Worm (Caenorhabditis elegans): Measurements from ENCODE around the gene sid-1.

DNA sequence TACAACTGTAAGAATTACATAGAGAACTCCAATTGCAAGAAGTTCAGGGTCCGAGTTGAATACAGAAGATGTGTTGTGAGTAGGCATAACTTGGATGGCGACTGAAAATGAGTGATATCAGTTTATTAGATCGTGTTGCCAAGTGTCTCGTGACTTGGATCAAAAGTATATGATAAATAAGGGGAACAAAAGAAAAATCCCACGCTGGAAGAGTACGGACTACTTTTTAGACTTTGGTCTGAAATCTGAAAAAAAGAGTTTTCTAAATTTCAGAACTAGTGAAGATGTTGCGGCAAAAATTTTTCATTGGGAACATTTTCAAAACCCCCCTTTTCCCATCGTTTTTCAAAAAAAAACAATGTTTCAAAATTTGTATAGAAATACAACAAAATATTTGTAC lies 49.8 kb downstream of the sid-1 start, which contains the start of gene srt-64:
- TF ChIP-seq cog-1 (tag; optimal IDR thresholded peaks at IDR 0.05) (no peak), flt-1 (GFP tag; IDR thresholded peaks at IDR 0.05) (no peak), med-1 (GFP tag; optimal IDR thresholded peaks at IDR 0.05; ENCODE audit: insufficient read depth) (no peak), klf-2 (GFP tag; conservative IDR thresholded peaks at IDR 0.05) (no peak), tab-1 (GFP tag; IDR thresholded peaks at IDR 0.05) (no peak), ztf-23 (GFP tag; IDR thresholded peaks at IDR 0.05) (no peak), ztf-29 (GFP tag; IDR thresholded peaks at IDR 0.05) (no peak)

Data from whole organism, midembryonic.